Worm (Caenorhabditis elegans): ENCODE data around the gene ccdc-149.

ce11 chrX:11482134-11482533, 29.1 kb downstream of the ccdc-149 start:
- no peak for TF ChIP-seq nhr-11 (tag; optimal IDR thresholded peaks at IDR 0.05)
- TF ChIP-seq hlh-8 (tag; optimal IDR thresholded peaks at IDR 0.05): no peak
- TF ChIP-seq T23F11.4 (GFP tag; optimal IDR thresholded peaks at IDR 0.05): no peak
- no peak for TF ChIP-seq nfya-1 (tag; optimal IDR thresholded peaks at IDR 0.05)
- no peak for TF ChIP-seq ama-1 (optimal IDR thresholded peaks at IDR 0.05)
- no peak for TF ChIP-seq hlh-13 (GFP tag; optimal IDR thresholded peaks at IDR 0.05)
- no peak for TF ChIP-seq unc-3 (GFP tag; conservative IDR thresholded peaks at IDR 0.05)
- no peak for TF ChIP-seq unc-3 (tag; optimal IDR thresholded peaks at IDR 0.05)

Measured in whole organism, late embryonic.